Worm (Caenorhabditis elegans) whole organism, early embryonic: Measurements from ENCODE around the gene msrp-7.

Experiments
- B0310.2 ChIP-seq: sonication (generic microtip); optimal IDR thresholded peaks from 2 replicates; lab custom pipeline; 2016; ENCODE audit warnings: mild to moderate bottlenecking, missing genetic modification characterization, missing compliant biosample characterization
- F13C5.2 ChIP-seq: sonication (generic microtip); optimal IDR thresholded peaks from 2 replicates; lab custom pipeline; 2017; ENCODE audit warnings: mild to moderate bottlenecking, missing genetic modification characterization, inconsistent platforms, missing compliant biosample characterization
- ama-1 ChIP-seq: fragments of 150-350 bp; optimal IDR thresholded peaks from 2 replicates; lab custom pipeline; 2014
- ceh-13 ChIP-seq: fragments of 200-800 bp; sonication (Bioruptor generic); optimal IDR thresholded peaks from 2 replicates; lab custom pipeline; 2018; ENCODE audit warnings: mild to moderate bottlenecking, missing genetic modification characterization, missing compliant biosample characterization
- ceh-36 ChIP-seq: sonication (generic microtip); optimal IDR thresholded peaks from 2 replicates; lab custom pipeline; 2016; ENCODE audit warnings: missing genetic modification characterization, inconsistent platforms, missing compliant biosample characterization
- flt-1 ChIP-seq: fragments of 200-800 bp; sonication (Bioruptor generic); IDR thresholded peaks from 2 replicates; pipeline ENCODE4 v1.3.6; 2022; ENCODE audit warnings: missing genetic modification characterization, missing compliant biosample characterization
- hmbx-1 ChIP-seq: sonication (generic microtip); optimal IDR thresholded peaks from 2 replicates; lab custom pipeline; 2016; ENCODE audit warnings: mild to moderate bottlenecking, missing genetic modification characterization, missing compliant biosample characterization
- hmg-4 ChIP-seq: fragments of 200-800 bp; sonication (Bioruptor generic); optimal IDR thresholded peaks from 2 replicates; lab custom pipeline; 2018; ENCODE audit warnings: mild to moderate bottlenecking, missing genetic modification characterization, missing compliant biosample characterization
- hnd-1 ChIP-seq: sonication (generic microtip); optimal IDR thresholded peaks from 2 replicates; lab custom pipeline; 2016; ENCODE audit warnings: missing genetic modification characterization, missing compliant biosample characterization
- scrt-1 ChIP-seq: fragments of 200-800 bp; sonication (Bioruptor generic); IDR thresholded peaks from 2 replicates; pipeline ENCODE4 v1.3.6; 2022; ENCODE audit warnings: missing genetic modification characterization, missing compliant biosample characterization
- sea-1 ChIP-seq: fragments of 200-800 bp; sonication (Bioruptor generic); conservative IDR thresholded peaks from 2 replicates; pipeline ENCODE4 v1.3.6; 2022; ENCODE audit warnings: missing genetic modification characterization, missing compliant biosample characterization
- tbx-11 ChIP-seq: fragments of 200-800 bp; sonication (Bioruptor generic); IDR thresholded peaks from 2 replicates; pipeline ENCODE4 v1.3.6; 2022; ENCODE audit warnings: missing genetic modification characterization, missing compliant biosample characterization
- tbx-37 ChIP-seq: fragments of 200-800 bp; sonication (Bioruptor generic); conservative IDR thresholded peaks from 2 replicates; pipeline ENCODE4 v1.3.6; 2022; ENCODE audit warnings: missing genetic modification reagents, missing genetic modification characterization, missing compliant biosample characterization
- tra-4 ChIP-seq: sonication (generic microtip); optimal IDR thresholded peaks from 2 replicates; lab custom pipeline; 2017; ENCODE audit warnings: missing genetic modification characterization, missing compliant biosample characterization

DNA sequence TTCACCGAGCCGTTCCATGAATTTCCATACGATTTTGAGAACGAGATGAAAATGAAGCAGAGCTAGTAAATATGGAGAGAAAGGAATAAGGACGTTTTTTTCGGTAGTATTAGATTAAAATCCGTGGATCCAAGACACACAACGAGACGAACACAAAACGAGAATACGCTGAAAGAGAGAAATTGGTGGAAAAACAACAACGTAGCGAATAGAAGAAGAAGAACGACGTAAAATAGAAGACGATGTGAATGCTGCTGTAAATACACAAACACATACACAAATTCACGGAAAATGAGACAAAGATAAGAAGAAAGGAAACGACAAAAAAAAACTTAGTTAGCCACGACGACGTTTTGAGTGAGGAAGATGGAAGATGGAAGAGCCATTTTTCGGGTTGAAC, 23.9 kb downstream of the msrp-7 start:
- TF ChIP-seq ama-1 (lab: Kevin White, UChicago) (no peak), hnd-1 (tag; lab: Kevin White, UChicago) (no peak), tbx-11 (GFP tag; lab: Robert Waterston, UW) (no peak), tra-4 (tag; lab: Kevin White, UChicago) (no peak), F13C5.2 (tag; lab: Kevin White, UChicago) (no peak), flt-1 (no peak), scrt-1 (GFP tag; lab: Robert Waterston, UW) (no peak), ceh-13 (GFP tag; lab: Kevin White, UChicago) (no peak), ceh-36 (no peak), sea-1 (GFP tag; lab: Robert Waterston, UW) (no peak), hmbx-1 (tag; lab: Kevin White, UChicago) (no peak), tbx-37 (GFP tag; lab: Robert Waterston, UW) (no peak), B0310.2 (tag; lab: Kevin White, UChicago) (no peak), hmg-4 (no peak)
